Fruit fly (Drosophila melanogaster) whole organism, embryonic: ENCODE data around the gene CG15696.
A peak's percentile ranks its signal among the peaks of the same experiment; 100 is the strongest.

Source experiments
- Blimp-1 ChIP-seq: fragments of 200-800 bp; sonication (Bioruptor generic); optimal IDR thresholded peaks from 3 replicates; lab custom pipeline; 2018; ENCODE audit warnings: missing biosample characterization, missing genetic modification characterization, mild to moderate bottlenecking, moderate library complexity, missing genetic modification reagents
- CG11093 ChIP-seq: fragments of 200-800 bp; sonication (Bioruptor generic); IDR thresholded peaks from 3 replicates; pipeline ENCODE4 v1.3.6; 2022; ENCODE audit warnings: missing biosample characterization, missing genetic modification characterization
- CG11398 ChIP-seq: fragments of 200-800 bp; sonication (Bioruptor generic); optimal IDR thresholded peaks from 2 replicates; lab custom pipeline; 2016; ENCODE audit warnings: missing biosample characterization, missing genetic modification characterization
- CG11456 ChIP-seq: fragments of 200-800 bp; sonication (Bioruptor generic); IDR thresholded peaks from 3 replicates; pipeline ENCODE4 v1.3.6; 2022; ENCODE audit warnings: missing biosample characterization, missing genetic modification characterization
- CG12155 ChIP-seq: fragments of 200-800 bp; sonication (Bioruptor generic); optimal IDR thresholded peaks from 3 replicates; lab custom pipeline; 2016; ENCODE audit warnings: missing biosample characterization, missing genetic modification characterization
- CG12236 ChIP-seq: fragments of 200-800 bp; sonication (Bioruptor generic); optimal IDR thresholded peaks from 2 replicates; lab custom pipeline; 2016; ENCODE audit warnings: missing biosample characterization, missing genetic modification characterization
- CG12744 ChIP-seq: fragments of 200-800 bp; sonication (Bioruptor generic); optimal IDR thresholded peaks from 2 replicates; lab custom pipeline; 2016; ENCODE audit warnings: missing biosample characterization, missing genetic modification characterization
- CG13296 ChIP-seq: fragments of 200-800 bp; sonication (Bioruptor generic); optimal IDR thresholded peaks from 3 replicates; lab custom pipeline; 2018; ENCODE audit warnings: missing biosample characterization, mild to moderate bottlenecking, missing genetic modification characterization
- CG14014 ChIP-seq: fragments of 200-800 bp; sonication (Bioruptor generic); IDR thresholded peaks from 2 replicates; pipeline ENCODE4 v1.3.6; 2022; ENCODE audit warnings: missing biosample characterization, missing genetic modification characterization
- CG15514 ChIP-seq: fragments of 200-800 bp; sonication (Bioruptor generic); optimal IDR thresholded peaks from 3 replicates; lab custom pipeline; 2017; ENCODE audit warnings: missing biosample characterization, missing genetic modification characterization, mild to moderate bottlenecking, moderate library complexity, missing genetic modification reagents
- CG17385 ChIP-seq: fragments of 200-800 bp; sonication (Bioruptor generic); optimal IDR thresholded peaks from 3 replicates; lab custom pipeline; 2018; ENCODE audit warnings: missing biosample characterization, mild to moderate bottlenecking, missing genetic modification characterization
- CG1792 ChIP-seq: fragments of 200-800 bp; sonication (Bioruptor generic); optimal IDR thresholded peaks from 2 replicates; lab custom pipeline; 2016; ENCODE audit warnings: missing biosample characterization, missing genetic modification characterization
- CG18476 ChIP-seq: fragments of 200-800 bp; sonication (Bioruptor generic); optimal IDR thresholded peaks from 2 replicates; lab custom pipeline; 2016; ENCODE audit warnings: missing biosample characterization, mild to moderate bottlenecking, missing genetic modification characterization
- CG18764 ChIP-seq: fragments of 200-800 bp; sonication (Bioruptor generic); optimal IDR thresholded peaks from 3 replicates; lab custom pipeline; 2016; ENCODE audit warnings: missing biosample characterization, missing genetic modification characterization
- CG2116 ChIP-seq: fragments of 200-800 bp; sonication (Bioruptor generic); optimal IDR thresholded peaks from 3 replicates; lab custom pipeline; 2018; ENCODE audit warnings: missing biosample characterization, mild to moderate bottlenecking, missing genetic modification characterization
- CG2202 ChIP-seq: fragments of 200-800 bp; sonication (Bioruptor generic); optimal IDR thresholded peaks from 2 replicates; lab custom pipeline; 2018; ENCODE audit warnings: missing biosample characterization, mild to moderate bottlenecking, missing genetic modification characterization
- CG3407 ChIP-seq: fragments of 200-800 bp; sonication (Bioruptor generic); optimal IDR thresholded peaks from 2 replicates; lab custom pipeline; 2018; ENCODE audit warnings: missing biosample characterization, mild to moderate bottlenecking, missing genetic modification characterization
- CG7357 ChIP-seq: fragments of 200-800 bp; sonication (Bioruptor generic); IDR thresholded peaks from 3 replicates; pipeline ENCODE4 v1.3.6; 2022; ENCODE audit warnings: missing biosample characterization, missing genetic modification characterization
- CHES-1-like ChIP-seq: fragments of 200-800 bp; sonication (Bioruptor generic); optimal IDR thresholded peaks from 2 replicates; lab custom pipeline; 2016; ENCODE audit warnings: missing biosample characterization, missing genetic modification characterization
- CTCF ChIP-seq: fragments of 200-800 bp; sonication (Bioruptor generic); optimal IDR thresholded peaks from 2 replicates; lab custom pipeline; 2017; ENCODE audit warnings: missing biosample characterization, mild to moderate bottlenecking, missing genetic modification characterization, moderate library complexity
- CkIIα-i1 ChIP-seq: fragments of 200-800 bp; sonication (Bioruptor generic); IDR thresholded peaks from 2 replicates; pipeline ENCODE4 v1.3.6; 2022; ENCODE audit warnings: missing biosample characterization, missing genetic modification characterization
- Eip74EF ChIP-seq, 2 experiments: fragments of 200-800 bp in 1 of 2; fragments of >200 bp in 1 of 2; sonication (Bioruptor generic) in 1 of 2; optimal IDR thresholded peaks; 2 replicates each; lab custom pipeline; 2017 to 2019; ENCODE audit warnings: missing biosample characterization in 2 of 2, missing genetic modification characterization in 2 of 2, mild to moderate bottlenecking in 1 of 2, moderate library complexity in 1 of 2
- Fer1 ChIP-seq: fragments of 200-800 bp; sonication (Bioruptor generic); optimal IDR thresholded peaks from 2 replicates; lab custom pipeline; 2017; ENCODE audit warnings: missing biosample characterization, mild to moderate bottlenecking, missing genetic modification characterization
- Gug ChIP-seq: fragments of 200-800 bp; sonication (Bioruptor generic); IDR thresholded peaks from 4 replicates; pipeline ENCODE4 v1.3.6; 2022; ENCODE audit warnings: missing biosample characterization, missing genetic modification characterization
- HLHmδ ChIP-seq: fragments of 200-800 bp; sonication (Bioruptor generic); optimal IDR thresholded peaks from 2 replicates; lab custom pipeline; 2018; ENCODE audit warnings: missing biosample characterization, mild to moderate bottlenecking, missing genetic modification characterization, moderate library complexity
- NfI ChIP-seq: fragments of 200-800 bp; sonication (Bioruptor generic); optimal IDR thresholded peaks from 3 replicates; lab custom pipeline; 2018; ENCODE audit warnings: missing biosample characterization, mild to moderate bottlenecking, missing genetic modification characterization, moderate library complexity
- Pdp1 ChIP-seq, 2 experiments: fragments of 200-800 bp; sonication (Bioruptor generic); optimal IDR thresholded peaks; 3 replicates each; lab custom pipeline; 2016; ENCODE audit warnings: missing biosample characterization in 2 of 2, missing genetic modification characterization in 2 of 2, mild to moderate bottlenecking in 1 of 2, moderate library complexity in 1 of 2
- Rfx ChIP-seq: fragments of 200-800 bp; sonication (Bioruptor generic); IDR thresholded peaks from 2 replicates; pipeline ENCODE4 v1.3.6; 2022; ENCODE audit warnings: missing biosample characterization, missing genetic modification characterization
- Ssrp ChIP-seq: fragments of 200-800 bp; sonication (Bioruptor generic); optimal IDR thresholded peaks from 2 replicates; lab custom pipeline; 2018; ENCODE audit warnings: missing biosample characterization, mild to moderate bottlenecking, missing genetic modification characterization, moderate library complexity
- Stat92E ChIP-seq, 3 experiments: fragments of >200 bp in 2 of 3; fragments of 200-800 bp in 1 of 3; sonication (Bioruptor generic) in 1 of 3; optimal IDR thresholded peaks; 2 replicates each; lab custom pipeline; 2017 to 2019; ENCODE audit warnings: missing biosample characterization in 3 of 3, missing genetic modification characterization in 3 of 3, mild to moderate bottlenecking in 1 of 3, moderate library complexity in 1 of 3
- ab ChIP-seq: fragments of 200-800 bp; sonication (Bioruptor generic); optimal IDR thresholded peaks from 2 replicates; lab custom pipeline; 2016; ENCODE audit warnings: missing biosample characterization, missing genetic modification characterization
- al ChIP-seq: fragments of 200-800 bp; sonication (Bioruptor generic); IDR thresholded peaks from 2 replicates; pipeline ENCODE4 v1.3.6; 2022; ENCODE audit warnings: missing biosample characterization, missing genetic modification characterization
- bcd ChIP-seq: fragments of 200-800 bp; sonication (Bioruptor generic); optimal IDR thresholded peaks from 2 replicates; lab custom pipeline; 2017; ENCODE audit warnings: missing biosample characterization, mild to moderate bottlenecking, missing genetic modification characterization
- chn ChIP-seq: fragments of 200-800 bp; sonication (Bioruptor generic); optimal IDR thresholded peaks from 2 replicates; lab custom pipeline; 2016; ENCODE audit warnings: missing biosample characterization, missing genetic modification characterization
- dpn ChIP-seq, 2 experiments: fragments of 200-800 bp; sonication (Bioruptor generic); optimal IDR thresholded peaks; 3 replicates each; lab custom pipeline; 2016; ENCODE audit warnings: missing biosample characterization in 2 of 2, missing genetic modification characterization in 2 of 2
- exex ChIP-seq: fragments of 200-800 bp; sonication (Bioruptor generic); optimal IDR thresholded peaks from 4 replicates; lab custom pipeline; 2018; ENCODE audit warnings: missing biosample characterization, mild to moderate bottlenecking, missing genetic modification characterization, moderate library complexity
- fd3F ChIP-seq: fragments of 200-800 bp; sonication (Bioruptor generic); optimal IDR thresholded peaks from 2 replicates; lab custom pipeline; 2018; ENCODE audit warnings: missing biosample characterization, mild to moderate bottlenecking, missing genetic modification characterization, moderate library complexity
- gce ChIP-seq: fragments of 200-800 bp; sonication (Bioruptor generic); IDR thresholded peaks from 3 replicates; pipeline ENCODE4 v1.3.6; 2022; ENCODE audit warnings: missing biosample characterization, missing genetic modification characterization
- gcm2 ChIP-seq: fragments of 200-800 bp; sonication (Bioruptor generic); optimal IDR thresholded peaks from 2 replicates; lab custom pipeline; 2016; ENCODE audit warnings: missing biosample characterization, missing genetic modification characterization
- gem ChIP-seq: fragments of 200-800 bp; sonication (Bioruptor generic); optimal IDR thresholded peaks from 2 replicates; lab custom pipeline; 2019; ENCODE audit warnings: missing biosample characterization, mild to moderate bottlenecking, missing genetic modification characterization, moderate library complexity
- her ChIP-seq: fragments of 200-800 bp; sonication (Bioruptor generic); optimal IDR thresholded peaks from 2 replicates; lab custom pipeline; 2016; ENCODE audit warnings: missing biosample characterization, missing genetic modification characterization
- kah ChIP-seq: fragments of 200-800 bp; sonication (Bioruptor generic); optimal IDR thresholded peaks from 2 replicates; lab custom pipeline; 2018; ENCODE audit warnings: missing biosample characterization, mild to moderate bottlenecking, missing genetic modification characterization
- lilli ChIP-seq: fragments of 200-800 bp; sonication (Bioruptor generic); optimal IDR thresholded peaks from 3 replicates; lab custom pipeline; 2016; ENCODE audit warnings: missing biosample characterization, missing genetic modification characterization
- lola ChIP-seq, 3 experiments: fragments of >200 bp in 2 of 3; fragments of 200-800 bp in 1 of 3; sonication (Bioruptor generic) in 1 of 3; optimal IDR thresholded peaks; 2 replicates each; lab custom pipeline; 2017 to 2019; ENCODE audit warnings: missing biosample characterization in 3 of 3, missing genetic modification characterization in 3 of 3, mild to moderate bottlenecking in 1 of 3, moderate library complexity in 1 of 3
- otp ChIP-seq: fragments of 200-800 bp; sonication (Bioruptor generic); IDR thresholded peaks from 3 replicates; pipeline ENCODE4, ENCODE4 v1.3.6; 2022; ENCODE audit warnings: missing biosample characterization, missing genetic modification characterization
- row ChIP-seq: fragments of 200-800 bp; sonication (Bioruptor generic); IDR thresholded peaks from 3 replicates; pipeline ENCODE4 v1.3.6; 2022; ENCODE audit warnings: missing biosample characterization, missing genetic modification characterization
- run ChIP-seq: fragments of 200-800 bp; sonication (Bioruptor generic); optimal IDR thresholded peaks from 3 replicates; lab custom pipeline; 2018; ENCODE audit warnings: missing biosample characterization, mild to moderate bottlenecking, missing genetic modification characterization
- slou ChIP-seq: fragments of 200-800 bp; sonication (Bioruptor generic); optimal IDR thresholded peaks from 3 replicates; lab custom pipeline; 2016; ENCODE audit warnings: missing biosample characterization, missing genetic modification characterization
- sqz ChIP-seq: fragments of 200-800 bp; sonication (Bioruptor generic); optimal IDR thresholded peaks from 3 replicates; lab custom pipeline; 2018; ENCODE audit warnings: missing biosample characterization, mild to moderate bottlenecking, missing genetic modification characterization
- stwl ChIP-seq: fragments of 200-800 bp; sonication (Bioruptor generic); optimal IDR thresholded peaks from 3 replicates; lab custom pipeline; 2018; ENCODE audit warnings: missing biosample characterization, mild to moderate bottlenecking, missing genetic modification characterization, moderate library complexity

CG15696 gene

DNA sequence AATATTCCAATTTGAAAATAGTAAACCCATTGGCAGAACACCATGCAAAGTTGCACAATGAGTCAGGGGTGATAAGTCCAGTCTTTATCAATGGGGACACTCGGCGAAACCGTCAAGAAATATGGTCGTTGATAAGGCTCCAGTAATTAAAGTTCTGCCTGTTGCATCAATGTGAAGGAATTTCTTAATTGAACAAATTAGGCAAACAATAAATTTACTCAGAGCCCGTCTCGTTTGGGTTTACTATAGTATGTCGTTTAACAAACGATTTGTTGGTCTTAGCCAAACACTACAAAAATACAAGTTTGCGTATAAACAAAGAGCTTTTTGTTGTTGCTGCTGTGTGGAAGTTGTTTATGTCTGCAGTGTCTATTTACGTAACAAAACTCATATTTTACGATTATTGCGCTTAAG, 12.1 kb upstream of the CG15696 start (continued):
- TF ChIP-seq CG18764 (GFP tag; lab: Kevin White, UChicago) (peak; percentile 22), fd3F (GFP tag; lab: Kevin White, UChicago) (peak; percentile 87), HLHmδ (no peak), CkIIα-i1 (GFP tag; lab: Robert Waterston, UW) (no peak), Stat92E (GFP tag; optimal IDR thresholded peaks at IDR 0.05; lab: Kevin White, UChicago) (no peak), al (GFP tag; lab: Robert Waterston, UW) (no peak), chn (GFP tag; lab: Kevin White, UChicago) (no peak), CG12155 (GFP tag; lab: Kevin White, UChicago) (no peak), Ssrp (tag; lab: Kevin White, UChicago) (no peak), run (tag; lab: Kevin White, UChicago) (no peak), CG2202 (tag; lab: Kevin White, UChicago) (peak; percentile 14), dpn (GFP tag; optimal IDR thresholded peaks at IDR 0.05; lab: Kevin White, UChicago) (peak in 1 of 2 experiments; percentile 23), CG7357 (GFP tag; lab: Robert Waterston, UW) (0 out of 3 replicates have a peak, but pooled peaks have one; percentile 28), CG13296 (GFP tag; lab: Kevin White, UChicago) (peak; percentile 73), lola (GFP tag; optimal IDR thresholded peaks at IDR 0.05; lab: Kevin White, UChicago) (no peak), ab (GFP tag; lab: Kevin White, UChicago) (no peak), slou (GFP tag; lab: Kevin White, UChicago) (peak; percentile 0), CG3407 (GFP tag; lab: Kevin White, UChicago) (peak; percentile 44), CG11398 (peak; percentile 46), gce (GFP tag; lab: Robert Waterston, UW) (peak; percentile 64; the same call in 1 of the 3 replicates), Gug (GFP tag; lab: Robert Waterston, UW) (no peak), CG15514 (GFP tag; lab: Kevin White, UChicago) (peak; percentile 60), CG2116 (GFP tag; lab: Kevin White, UChicago) (peak; percentile 17), gcm2 (GFP tag; lab: Kevin White, UChicago) (peak; percentile 25), Blimp-1 (GFP tag; lab: Kevin White, UChicago) (peak; percentile 55), sqz (GFP tag; lab: Kevin White, UChicago) (no peak), bcd (GFP tag; lab: Kevin White, UChicago) (peak; percentile 33), exex (tag; lab: Kevin White, UChicago) (peak; percentile 88), CG14014 (GFP tag; lab: Robert Waterston, UW) (peak; percentile 49; the same call in 1 of the 2 replicates), Eip74EF (GFP tag; optimal IDR thresholded peaks at IDR 0.05; lab: Kevin White, UChicago) (peak in 1 of 2 experiments; percentile 1), row (GFP tag; lab: Robert Waterston, UW) (0 out of 3 replicates have a peak, but pooled peaks have one; percentile 9), CG11093 (GFP tag; lab: Robert Waterston, UW) (no peak), gem (tag; lab: Kevin White, UChicago) (peak; percentile 46), Pdp1 (GFP tag; optimal IDR thresholded peaks at IDR 0.05; lab: Kevin White, UChicago) (peak; percentile 11 to 68), her (GFP tag; lab: Kevin White, UChicago) (peak; percentile 46), otp (GFP tag; lab: Robert Waterston, UW) (0 out of 3 replicates have a peak, but pooled peaks have one; percentile 23), CG1792 (GFP tag; lab: Kevin White, UChicago) (peak; percentile 59), CG12744 (GFP tag; lab: Kevin White, UChicago) (peak; percentile 1), CG12236 (GFP tag; lab: Kevin White, UChicago) (peak; percentile 6), stwl (tag; lab: Kevin White, UChicago) (no peak), lilli (GFP tag; lab: Kevin White, UChicago) (no peak), kah (peak; percentile 21), CG11456 (GFP tag; lab: Robert Waterston, UW) (0 out of 3 replicates have a peak, but pooled peaks have one; percentile 67), Rfx (GFP tag; lab: Robert Waterston, UW) (peak; percentile 47; the same call in 1 of the 2 replicates), CTCF (GFP tag; lab: Kevin White, UChicago) (peak; percentile 17), Fer1 (GFP tag; lab: Kevin White, UChicago) (peak; percentile 59), CG17385 (peak; percentile 38), CG18476 (GFP tag; lab: Kevin White, UChicago) (peak; percentile 4), CHES-1-like (GFP tag; lab: Kevin White, UChicago) (peak; percentile 8), NfI (peak; percentile 6)
